Worm (Caenorhabditis elegans) whole organism, mixed stage, embryonic: ENCODE results near the gene C24B5.4.

Experiments used
- M03D4.4 ChIP-seq: sonication (generic microtip); optimal IDR thresholded peaks from 2 replicates; lab custom pipeline; 2017; ENCODE audit warnings: mild to moderate bottlenecking, missing genetic modification characterization, missing compliant biosample characterization
- bed-3 ChIP-seq: fragments of 200-800 bp; sonication (Bioruptor generic); optimal IDR thresholded peaks from 3 replicates; lab custom pipeline; 2018; ENCODE audit warnings: mild to moderate bottlenecking, missing genetic modification characterization, moderate library complexity, missing compliant biosample characterization
- ceh-43 ChIP-seq: fragments of 200-800 bp; sonication (Bioruptor generic); optimal IDR thresholded peaks from 2 replicates; lab custom pipeline; 2018; ENCODE audit warnings: mild to moderate bottlenecking, missing genetic modification characterization, moderate library complexity, missing compliant biosample characterization
- ceh-83 ChIP-seq: fragments of 200-800 bp; sonication (Bioruptor generic); optimal IDR thresholded peaks from 2 replicates; lab custom pipeline; 2018; ENCODE audit warnings: mild to moderate bottlenecking, missing genetic modification characterization, missing compliant biosample characterization
- ces-1 ChIP-seq: fragments of 150-350 bp; optimal IDR thresholded peaks from 2 replicates; lab custom pipeline; 2014; ENCODE audit warnings: missing biosample characterization, missing genetic modification reagents, missing genetic modification characterization
- cnd-1 ChIP-seq: fragments of 200-800 bp; sonication (Bioruptor generic); optimal IDR thresholded peaks from 2 replicates; lab custom pipeline; 2018; ENCODE audit warnings: mild to moderate bottlenecking, missing genetic modification characterization, missing compliant biosample characterization
- elt-1 ChIP-seq: sonication (generic microtip); optimal IDR thresholded peaks from 2 replicates; lab custom pipeline; 2017; ENCODE audit warnings: missing genetic modification characterization, mild to moderate bottlenecking, missing compliant biosample characterization, antibody characterized with exemption, moderate library complexity, borderline replicate concordance; ENCODE audit not compliant: insufficient read depth
- elt-3 ChIP-seq: fragments of 150-350 bp; optimal IDR thresholded peaks from 2 replicates; lab custom pipeline; 2014; ENCODE audit warnings: missing biosample characterization, missing genetic modification characterization
- flh-1 ChIP-seq: fragments of 200-800 bp; sonication (Bioruptor generic); optimal IDR thresholded peaks from 2 replicates; lab custom pipeline; 2018; ENCODE audit warnings: mild to moderate bottlenecking, missing genetic modification characterization, moderate library complexity, missing compliant biosample characterization
- ham-2 ChIP-seq: fragments of 200-800 bp; sonication (Bioruptor generic); optimal IDR thresholded peaks from 2 replicates; lab custom pipeline; 2018; ENCODE audit warnings: mild to moderate bottlenecking, missing genetic modification characterization, missing compliant biosample characterization
- hlh-1 ChIP-seq: fragments of 150-350 bp; optimal IDR thresholded peaks from 2 replicates; lab custom pipeline; 2014; ENCODE audit warnings: missing biosample characterization, missing genetic modification reagents, missing genetic modification characterization
- lin-32 ChIP-seq: fragments of 200-800 bp; sonication (Bioruptor generic); optimal IDR thresholded peaks from 2 replicates; lab custom pipeline; 2018; ENCODE audit warnings: mild to moderate bottlenecking, missing genetic modification characterization, missing compliant biosample characterization
- mab-5 ChIP-seq: fragments of 150-350 bp; optimal IDR thresholded peaks from 2 replicates; lab custom pipeline; 2014; ENCODE audit warnings: missing biosample characterization, missing genetic modification characterization
- mep-1 ChIP-seq: fragments of 150-350 bp; optimal IDR thresholded peaks from 2 replicates; lab custom pipeline; 2017; ENCODE audit warnings: missing biosample characterization, missing genetic modification reagents, missing genetic modification characterization, inconsistent platforms
- nhr-12 ChIP-seq: fragments of 150-350 bp; optimal IDR thresholded peaks from 2 replicates; lab custom pipeline; 2014; ENCODE audit warnings: missing biosample characterization, missing genetic modification characterization
- nhr-237 ChIP-seq: fragments of 150-350 bp; optimal IDR thresholded peaks from 2 replicates; lab custom pipeline; 2014; ENCODE audit warnings: missing biosample characterization, missing genetic modification characterization
- nhr-28 ChIP-seq: fragments of 150-350 bp; optimal IDR thresholded peaks from 2 replicates; lab custom pipeline; 2014; ENCODE audit warnings: missing biosample characterization, missing genetic modification characterization
- nhr-76 ChIP-seq: sonication (generic microtip); optimal IDR thresholded peaks from 2 replicates; lab custom pipeline; 2017; ENCODE audit warnings: missing biosample characterization, missing genetic modification characterization
- pha-4 ChIP-seq: fragments of 150-350 bp; optimal IDR thresholded peaks from 2 replicates; lab custom pipeline; 2018; ENCODE audit warnings: missing biosample characterization, missing genetic modification reagents, missing genetic modification characterization
- sem-2 ChIP-seq: fragments of 200-800 bp; sonication (Bioruptor generic); optimal IDR thresholded peaks from 2 replicates; lab custom pipeline; 2018; ENCODE audit warnings: mild to moderate bottlenecking, missing genetic modification characterization, missing compliant biosample characterization
- sptf-1 ChIP-seq: sonication (generic microtip); optimal IDR thresholded peaks from 2 replicates; lab custom pipeline; 2017; ENCODE audit warnings: mild to moderate bottlenecking, missing genetic modification characterization, moderate library complexity, missing compliant biosample characterization
- unc-120 ChIP-seq: sonication (generic microtip); optimal IDR thresholded peaks from 2 replicates; lab custom pipeline; 2017; ENCODE audit warnings: missing genetic modification characterization, missing compliant biosample characterization; ENCODE audit not compliant: poor library complexity, severe bottlenecking
- unc-39 ChIP-seq: fragments of 150-350 bp; optimal IDR thresholded peaks from 2 replicates; lab custom pipeline; 2014; ENCODE audit warnings: missing biosample characterization, missing genetic modification characterization
- unc-62 ChIP-seq: fragments of 150-350 bp; optimal IDR thresholded peaks from 2 replicates; lab custom pipeline; 2014; ENCODE audit warnings: missing biosample characterization, missing genetic modification reagents, missing genetic modification characterization
- zip-8 ChIP-seq: fragments of 150-350 bp; optimal IDR thresholded peaks from 2 replicates; lab custom pipeline; 2014; ENCODE audit warnings: missing biosample characterization, missing genetic modification characterization

The C24B5.4 gene

ce11 chrV:9163897-9164296 lies 33.2 kb downstream of the C24B5.4 start:
- TF ChIP-seq unc-39 (tag; lab: Kevin White, UChicago) (no peak), unc-62 (no peak), sem-2 (GFP tag; lab: Kevin White, UChicago) (no peak), mab-5 (tag; lab: Kevin White, UChicago) (no peak), zip-8 (tag; lab: Kevin White, UChicago) (no peak), lin-32 (GFP tag; lab: Kevin White, UChicago) (no peak), ces-1 (GFP tag; lab: Kevin White, UChicago) (no peak), sptf-1 (tag; lab: Kevin White, UChicago) (no peak), flh-1 (GFP tag; lab: Kevin White, UChicago) (no peak), ceh-83 (GFP tag; lab: Kevin White, UChicago) (no peak), elt-1 (tag; lab: Kevin White, UChicago) (no peak), ceh-43 (GFP tag; lab: Kevin White, UChicago) (no peak), bed-3 (GFP tag; lab: Kevin White, UChicago) (no peak), hlh-1 (no peak), M03D4.4 (tag; lab: Kevin White, UChicago) (no peak), ham-2 (no peak)

- no peak for TF ChIP-seq pha-4
- TF ChIP-seq nhr-237 (tag; lab: Kevin White, UChicago) = no peak
Observed at ce11 chrV:9162955-9163468, 34.1 kb downstream of the C24B5.4 start, which contains the start of gene col-145. col-145 (minus strand) TSS chrV:9163005.

- no peak for TF ChIP-seq cnd-1 (tag; lab: Kevin White, UChicago)
- TF ChIP-seq mep-1 = no peak
- TF ChIP-seq pha-4 = no peak
- TF ChIP-seq lin-32 (GFP tag; lab: Kevin White, UChicago) = no peak
- no peak for TF ChIP-seq ham-2
Observed at ce11 chrV:9162118-9162729, 34.9 kb downstream of the C24B5.4 start.

- TF ChIP-seq mab-5 (tag; lab: Kevin White, UChicago) (no peak), elt-3 (no peak), ham-2 (no peak), flh-1 (GFP tag; lab: Kevin White, UChicago) (no peak), nhr-28 (tag; lab: Kevin White, UChicago) (no peak)
- TF ChIP-seq, all 35 proteins: peak for 0
Observed at ce11 chrV:9160224-9160886, 36.8 kb downstream of the C24B5.4 start, which contains the start of gene col-144. col-144 (minus strand) TSS chrV:9160642.

- TF ChIP-seq ceh-43 (GFP tag; lab: Kevin White, UChicago) (no peak), ces-1 (GFP tag; lab: Kevin White, UChicago) (peak; percentile 86), elt-1 (tag; lab: Kevin White, UChicago) (no peak), zip-8 (tag; lab: Kevin White, UChicago) (no peak)
Observed at ce11 chrV:9157597-9157996, 39.5 kb downstream of the C24B5.4 start.

ce11 chrV:9156679-9157078 lies 40.4 kb downstream of the C24B5.4 start, which contains the start of gene B0222.15:
B0222.15 (minus strand) TSS chrV:9156779.
- no peak for TF ChIP-seq nhr-12 (tag; lab: Kevin White, UChicago)
- no peak for TF ChIP-seq unc-120

- TF ChIP-seq nhr-237 (tag; lab: Kevin White, UChicago) (no peak), nhr-76 (tag; lab: Kevin White, UChicago) (no peak), ceh-43 (GFP tag; lab: Kevin White, UChicago) (no peak), flh-1 (GFP tag; lab: Kevin White, UChicago) (no peak), pha-4 (no peak), unc-39 (tag; lab: Kevin White, UChicago) (no peak)
Observed at ce11 chrV:9155616-9156015, 41.5 kb downstream of the C24B5.4 start.
